Fruit fly (Drosophila melanogaster) whole organism, wandering third instar larva: Measurements from ENCODE around the gene spn-B.

Source experiments
- Abd-B ChIP-seq: fragments of >200 bp; optimal IDR thresholded peaks from 2 replicates; lab custom pipeline; 2017; ENCODE audit warnings: missing biosample characterization, missing genetic modification characterization
- CG32264 ChIP-seq: fragments of 200-800 bp; sonication (Bioruptor generic); optimal IDR thresholded peaks from 2 replicates; lab custom pipeline; 2016; ENCODE audit warnings: missing biosample characterization, missing genetic modification characterization
- CG9705 ChIP-seq: fragments of 200-800 bp; sonication (Bioruptor generic); optimal IDR thresholded peaks from 2 replicates; lab custom pipeline; 2018; ENCODE audit warnings: missing biosample characterization, mild to moderate bottlenecking, missing genetic modification characterization
- CrebA ChIP-seq: fragments of 200-800 bp; sonication (Bioruptor generic); optimal IDR thresholded peaks from 2 replicates; lab custom pipeline; 2016; ENCODE audit warnings: missing biosample characterization, mild to moderate bottlenecking, missing genetic modification characterization, borderline replicate concordance
- Dfd ChIP-seq: fragments of >200 bp; optimal IDR thresholded peaks from 2 replicates; lab custom pipeline; 2017; ENCODE audit warnings: missing biosample characterization, missing genetic modification characterization
- Dif ChIP-seq: fragments of 200-275, 200-300 bp; sonication (Bioruptor generic); optimal IDR thresholded peaks from 2 replicates; lab custom pipeline; 2018; ENCODE audit warnings: missing biosample characterization, missing genetic modification characterization; ENCODE audit not compliant: partially characterized antibody
- GATAd ChIP-seq: sonication (Bioruptor generic); optimal IDR thresholded peaks from 2 replicates; lab custom pipeline; 2016; ENCODE audit warnings: missing biosample characterization, missing genetic modification characterization
- HLH106 ChIP-seq: fragments of 200-800 bp; optimal IDR thresholded peaks from 3 replicates; lab custom pipeline; 2019; ENCODE audit warnings: missing biosample characterization, mild to moderate bottlenecking, missing genetic modification characterization, moderate library complexity
- Hnf4 ChIP-seq: fragments of 200-800 bp; sonication (Bioruptor generic); optimal IDR thresholded peaks from 2 replicates; lab custom pipeline; 2016; ENCODE audit warnings: missing biosample characterization, mild to moderate bottlenecking, missing genetic modification characterization
- Hr78 ChIP-seq: fragments of >200 bp; optimal IDR thresholded peaks from 2 replicates; lab custom pipeline; 2017; ENCODE audit warnings: missing biosample characterization, missing genetic modification characterization
- Hr83 ChIP-seq: fragments of 200-300 bp; sonication (Bioruptor generic); optimal IDR thresholded peaks from 2 replicates; lab custom pipeline; 2016; ENCODE audit warnings: missing biosample characterization, mild to moderate bottlenecking, missing genetic modification characterization, moderate library complexity; ENCODE audit not compliant: poor library complexity, severe bottlenecking
- Jra ChIP-seq: sonication (Bioruptor generic); optimal IDR thresholded peaks from 2 replicates; lab custom pipeline; 2016; ENCODE audit warnings: missing biosample characterization, missing genetic modification characterization
- Mio ChIP-seq: sonication (Bioruptor generic); optimal IDR thresholded peaks from 2 replicates; lab custom pipeline; 2016; ENCODE audit warnings: missing biosample characterization, missing genetic modification characterization
- Myc ChIP-seq: fragments of >200 bp; optimal IDR thresholded peaks from 2 replicates; lab custom pipeline; 2017
- N ChIP-seq: fragments of >200 bp; optimal IDR thresholded peaks from 2 replicates; lab custom pipeline; 2018; ENCODE audit warnings: missing biosample characterization, missing external identifiers, missing genetic modification characterization
- OdsH ChIP-seq: fragments of 200-800 bp; sonication (Bioruptor generic); optimal IDR thresholded peaks from 2 replicates; lab custom pipeline; 2016; ENCODE audit warnings: missing biosample characterization, mild to moderate bottlenecking, missing genetic modification characterization
- Rel ChIP-seq, 2 experiments: fragments of 200-800 bp; sonication (Bioruptor generic) in 1 of 2; optimal IDR thresholded peaks; 2 replicates in 1 of 2; 3 replicates in 1 of 2; lab custom pipeline; 2016 to 2019; ENCODE audit warnings: mild to moderate bottlenecking in 2 of 2, missing biosample characterization in 2 of 2, missing genetic modification characterization in 2 of 2, moderate library complexity in 1 of 2
- Sp1 ChIP-seq: fragments of 200-800 bp; sonication (Bioruptor generic); optimal IDR thresholded peaks from 3 replicates; lab custom pipeline; 2019; ENCODE audit warnings: missing biosample characterization, mild to moderate bottlenecking, missing genetic modification characterization, moderate library complexity
- Vsx2 ChIP-seq: fragments of 200-300, 225-300 bp; sonication (Bioruptor generic); optimal IDR thresholded peaks from 2 replicates; lab custom pipeline; 2018; ENCODE audit warnings: missing biosample characterization, missing genetic modification characterization; ENCODE audit not compliant: partially characterized antibody
- br ChIP-seq: fragments of 200-800 bp; sonication (Bioruptor generic); optimal IDR thresholded peaks from 2 replicates; lab custom pipeline; 2016; ENCODE audit warnings: missing biosample characterization, missing genetic modification characterization
- brk ChIP-seq: fragments of 200-800 bp; sonication (Bioruptor generic); optimal IDR thresholded peaks from 2 replicates; lab custom pipeline; 2016; ENCODE audit warnings: missing biosample characterization, mild to moderate bottlenecking, missing genetic modification characterization
- dl ChIP-seq, 2 experiments: fragments of 175-275, 200-275 bp in 1 of 2; fragments of 200-275 bp in 1 of 2; sonication (Bioruptor generic); optimal IDR thresholded peaks; lab custom pipeline; 2018; ENCODE audit warnings: mild to moderate bottlenecking in 2 of 2, missing biosample characterization in 2 of 2, missing genetic modification characterization in 2 of 2, moderate library complexity in 2 of 2; ENCODE audit not compliant: partially characterized antibody in 2 of 2, insufficient read depth in 1 of 2
- dmrt93B ChIP-seq: fragments of 200-800 bp; sonication (Bioruptor generic); optimal IDR thresholded peaks from 2 replicates; lab custom pipeline; 2018; ENCODE audit warnings: missing biosample characterization, mild to moderate bottlenecking, missing genetic modification characterization
- dsf ChIP-seq: sonication (Bioruptor generic); optimal IDR thresholded peaks from 2 replicates; lab custom pipeline; 2016; ENCODE audit warnings: missing biosample characterization, missing genetic modification characterization, borderline replicate concordance
- ey ChIP-seq: fragments of 200-800 bp; sonication (Bioruptor generic); optimal IDR thresholded peaks from 2 replicates; lab custom pipeline; 2016; ENCODE audit warnings: missing biosample characterization, missing genetic modification characterization
- foxo ChIP-seq, 2 experiments: fragments of 200-800 bp; sonication (Bioruptor generic); optimal IDR thresholded peaks; 2 replicates in 1 of 2; 3 replicates in 1 of 2; lab custom pipeline; 2016 to 2017; ENCODE audit warnings: missing biosample characterization in 2 of 2, missing genetic modification characterization in 2 of 2
- fru ChIP-seq: fragments of 200-800 bp; sonication (Bioruptor generic); optimal IDR thresholded peaks from 3 replicates; lab custom pipeline; 2016; ENCODE audit warnings: missing biosample characterization, mild to moderate bottlenecking, missing genetic modification characterization
- h ChIP-seq: fragments of 200-800 bp; sonication (Bioruptor generic); optimal IDR thresholded peaks from 3 replicates; lab custom pipeline; 2016; ENCODE audit warnings: missing biosample characterization, mild to moderate bottlenecking, missing genetic modification characterization
- jim ChIP-seq: fragments of 175-275, 200-325 bp; sonication (Bioruptor generic); optimal IDR thresholded peaks from 2 replicates; lab custom pipeline; 2016; ENCODE audit warnings: missing biosample characterization, mild to moderate bottlenecking, missing genetic modification characterization
- lola ChIP-seq: fragments of >200 bp; optimal IDR thresholded peaks from 2 replicates; lab custom pipeline; 2017; ENCODE audit warnings: missing biosample characterization, missing genetic modification characterization
- pan ChIP-seq: fragments of >200 bp; optimal IDR thresholded peaks from 2 replicates; lab custom pipeline; 2017
- psq ChIP-seq: fragments of 200-800 bp; sonication (Bioruptor generic); optimal IDR thresholded peaks from 3 replicates; lab custom pipeline; 2017; ENCODE audit warnings: missing biosample characterization, mild to moderate bottlenecking, missing genetic modification characterization, moderate library complexity
- rgr ChIP-seq: fragments of 200-800 bp; sonication (Bioruptor generic); optimal IDR thresholded peaks from 3 replicates; lab custom pipeline; 2016; ENCODE audit warnings: missing biosample characterization, mild to moderate bottlenecking, missing genetic modification characterization
- sage ChIP-seq: fragments of 200-800 bp; sonication (Bioruptor generic); optimal IDR thresholded peaks from 2 replicates; lab custom pipeline; 2016; ENCODE audit warnings: missing biosample characterization, mild to moderate bottlenecking, missing genetic modification characterization
- sv ChIP-seq: fragments of 200-800 bp; sonication (Bioruptor generic); optimal IDR thresholded peaks from 3 replicates; lab custom pipeline; 2016; ENCODE audit warnings: missing biosample characterization, missing genetic modification characterization
- tai ChIP-seq: sonication (Bioruptor generic); optimal IDR thresholded peaks from 2 replicates; lab custom pipeline; 2016; ENCODE audit warnings: missing biosample characterization, missing genetic modification characterization
- usp ChIP-seq: fragments of >200 bp; optimal IDR thresholded peaks from 2 replicates; lab custom pipeline; 2017; ENCODE audit warnings: missing biosample characterization, missing genetic modification characterization
- woc ChIP-seq: sonication (Bioruptor generic); optimal IDR thresholded peaks from 2 replicates; lab custom pipeline; 2016; ENCODE audit warnings: missing biosample characterization, mild to moderate bottlenecking, missing genetic modification characterization

Gene spn-B

dm6 chr3R:14310062-14310461, 17.8 kb upstream of the spn-B start, which contains the start of gene CG31321:
Gene CG31321 (plus strand): TSS chr3R:14310362.
- no peak for TF ChIP-seq lola (GFP tag; lab: Kevin White, UChicago)
- no peak for TF ChIP-seq dsf (GFP tag; lab: Kevin White, UChicago)
- no peak for TF ChIP-seq usp (GFP tag; lab: Kevin White, UChicago)
- TF ChIP-seq tai (GFP tag; lab: Kevin White, UChicago), result no peak
- no peak for TF ChIP-seq CG32264
- no peak for TF ChIP-seq brk (GFP tag; lab: Kevin White, UChicago)
- TF ChIP-seq Dif (GFP tag; lab: Kevin White, UChicago), result no peak

dm6 chr3R:14311027-14311426, 16.8 kb upstream of the spn-B start:
- TF ChIP-seq pan (lab: Kevin White, UChicago) (no peak), HLH106 (tag; lab: Kevin White, UChicago) (peak; percentile 53), br (GFP tag; lab: Kevin White, UChicago) (no peak), dmrt93B (GFP tag; lab: Kevin White, UChicago) (no peak), jim (GFP tag; lab: Kevin White, UChicago) (no peak), rgr (peak; percentile 48), Hr83 (no peak), usp (GFP tag; lab: Kevin White, UChicago) (no peak), OdsH (GFP tag; lab: Kevin White, UChicago) (peak; percentile 8), fru (GFP tag; lab: Kevin White, UChicago) (no peak), Vsx2 (no peak), dl (GFP tag; optimal IDR thresholded peaks at IDR 0.05; lab: Kevin White, UChicago; ENCODE audit: insufficient read depth in 1 of 2, partially characterized antibody in 2 of 2) (no peak), GATAd (GFP tag; lab: Kevin White, UChicago) (peak; percentile 14), Myc (lab: Kevin White, UChicago) (no peak), CG32264 (no peak), Sp1 (GFP tag; lab: Kevin White, UChicago) (peak; percentile 42), lola (GFP tag; lab: Kevin White, UChicago) (no peak), ey (GFP tag; lab: Kevin White, UChicago) (peak; percentile 47), h (GFP tag; lab: Kevin White, UChicago) (peak; percentile 61), foxo (GFP tag; optimal IDR thresholded peaks at IDR 0.05; lab: Kevin White, UChicago) (peak in 1 of 2 experiments; percentile 60), Jra (no peak), dsf (GFP tag; lab: Kevin White, UChicago) (no peak), Mio (GFP tag; lab: Kevin White, UChicago) (no peak), tai (GFP tag; lab: Kevin White, UChicago) (no peak), psq (GFP tag; lab: Kevin White, UChicago) (no peak), sv (GFP tag; lab: Kevin White, UChicago) (no peak), Hr78 (GFP tag; lab: Kevin White, UChicago) (no peak), Hnf4 (GFP tag; lab: Kevin White, UChicago) (no peak), sage (GFP tag; lab: Kevin White, UChicago) (no peak), N (no peak), woc (GFP tag; lab: Kevin White, UChicago) (no peak), CG9705 (GFP tag; lab: Kevin White, UChicago) (no peak), Rel (GFP tag; optimal IDR thresholded peaks at IDR 0.05; lab: Kevin White, UChicago) (no peak), Rel (tag; optimal IDR thresholded peaks at IDR 0.05; lab: Kevin White, UChicago) (no peak), Abd-B (GFP tag; lab: Kevin White, UChicago) (no peak), Dif (GFP tag; lab: Kevin White, UChicago) (no peak), Dfd (GFP tag; lab: Kevin White, UChicago) (no peak), CrebA (no peak)

- TF ChIP-seq foxo (GFP tag; optimal IDR thresholded peaks at IDR 0.05; lab: Kevin White, UChicago) (no peak), lola (GFP tag; lab: Kevin White, UChicago) (no peak), Hnf4 (GFP tag; lab: Kevin White, UChicago) (no peak), tai (GFP tag; lab: Kevin White, UChicago) (no peak), ey (GFP tag; lab: Kevin White, UChicago) (no peak), CG9705 (GFP tag; lab: Kevin White, UChicago) (no peak)
Measured at dm6 chr3R:14314554-14314953, 13.3 kb upstream of the spn-B start, which contains the start of gene Crz. Gene Crz (plus strand): TSS chr3R:14314854.
